Fruit fly (Drosophila melanogaster) whole organism, pupa: ENCODE data around the gene rt.
"Not testable (repeated sequence)": the region's sequence is repeated elsewhere in the genome, so short reads cannot be mapped to it uniquely, and the experiment has no call there.

Experiments used
- CG10348 ChIP-seq: fragments of 200-800 bp; sonication (Bioruptor generic); IDR thresholded peaks from 2 replicates; pipeline ENCODE4 v1.3.6; 2022; ENCODE audit warnings: missing biosample characterization, missing genetic modification characterization
- CG12605 ChIP-seq: fragments of 200-800 bp; sonication (Bioruptor generic); IDR thresholded peaks from 2 replicates; pipeline ENCODE4 v1.3.6; 2022; ENCODE audit warnings: missing biosample characterization, missing genetic modification characterization
- CG13204 ChIP-seq: fragments of 200-800 bp; sonication (Bioruptor generic); optimal IDR thresholded peaks from 2 replicates; lab custom pipeline; 2018; ENCODE audit warnings: missing biosample characterization, mild to moderate bottlenecking, missing genetic modification characterization, moderate library complexity
- CG14655 ChIP-seq: fragments of 200-800 bp; sonication (Bioruptor generic); optimal IDR thresholded peaks from 3 replicates; lab custom pipeline; 2017; ENCODE audit warnings: mild to moderate bottlenecking, missing biosample characterization, missing genetic modification reagents, missing genetic modification characterization
- CG15710 ChIP-seq: fragments of 200-800 bp; sonication (Bioruptor generic); optimal IDR thresholded peaks from 2 replicates; lab custom pipeline; 2018; ENCODE audit warnings: missing biosample characterization, mild to moderate bottlenecking, missing genetic modification characterization, moderate library complexity
- CG17806 ChIP-seq: fragments of 200-800 bp; sonication (Bioruptor generic); optimal IDR thresholded peaks from 2 replicates; lab custom pipeline; 2018; ENCODE audit warnings: missing biosample characterization, mild to moderate bottlenecking, missing genetic modification characterization, moderate library complexity
- CG32121 ChIP-seq: fragments of 200-800 bp; sonication (Bioruptor generic); IDR thresholded peaks from 2 replicates; pipeline ENCODE4 v1.3.6; 2022; ENCODE audit warnings: missing biosample characterization, missing genetic modification characterization
- CG34367 ChIP-seq: fragments of 200-800 bp; sonication (Bioruptor generic); optimal IDR thresholded peaks from 2 replicates; lab custom pipeline; 2018; ENCODE audit warnings: missing biosample characterization, mild to moderate bottlenecking, missing genetic modification characterization
- CG4496 ChIP-seq: fragments of 200-800 bp; sonication (Bioruptor generic); IDR thresholded peaks from 3 replicates; pipeline ENCODE4 v1.3.6; 2022; ENCODE audit warnings: missing biosample characterization, missing genetic modification characterization
- CG8159 ChIP-seq: fragments of 200-800 bp; sonication (Bioruptor generic); optimal IDR thresholded peaks from 3 replicates; lab custom pipeline; 2018; ENCODE audit warnings: missing biosample characterization, mild to moderate bottlenecking, missing genetic modification characterization, moderate library complexity
- CG8301 ChIP-seq: fragments of 200-800 bp; sonication (Bioruptor generic); optimal IDR thresholded peaks from 2 replicates; lab custom pipeline; 2018; ENCODE audit warnings: missing biosample characterization, mild to moderate bottlenecking, missing genetic modification characterization
- CG9948 ChIP-seq: fragments of 200-800 bp; sonication (Bioruptor generic); optimal IDR thresholded peaks from 2 replicates; lab custom pipeline; 2018; ENCODE audit warnings: missing biosample characterization, mild to moderate bottlenecking, missing genetic modification characterization, moderate library complexity
- D1 ChIP-seq: fragments of 200-800 bp; sonication (Bioruptor generic); optimal IDR thresholded peaks from 2 replicates; lab custom pipeline; 2018; ENCODE audit warnings: missing biosample characterization, mild to moderate bottlenecking, missing genetic modification characterization, moderate library complexity
- EcR ChIP-seq: fragments of 200-800 bp; sonication (Bioruptor generic); optimal IDR thresholded peaks from 3 replicates; lab custom pipeline; 2019; ENCODE audit warnings: missing biosample characterization, missing genetic modification characterization, mild to moderate bottlenecking, moderate library complexity, missing genetic modification reagents
- Ets98B ChIP-seq: fragments of 200-800 bp; sonication (Bioruptor generic); IDR thresholded peaks from 2 replicates; pipeline ENCODE4 v1.3.6; 2022; ENCODE audit warnings: missing biosample characterization, missing genetic modification characterization
- Pif1A ChIP-seq: fragments of 200-800 bp; sonication (Bioruptor generic); optimal IDR thresholded peaks from 3 replicates; lab custom pipeline; 2016; ENCODE audit warnings: missing biosample characterization, missing genetic modification characterization
- Pif1B ChIP-seq: fragments of 200-800 bp; sonication (Bioruptor generic); optimal IDR thresholded peaks from 3 replicates; lab custom pipeline; 2016; ENCODE audit warnings: missing biosample characterization, missing genetic modification characterization
- Snoo ChIP-seq: fragments of 200-800 bp; sonication (Bioruptor generic); optimal IDR thresholded peaks from 3 replicates; lab custom pipeline; 2017; ENCODE audit warnings: missing biosample characterization, mild to moderate bottlenecking, missing genetic modification characterization, inconsistent platforms
- fd96Ca ChIP-seq: fragments of 200-800 bp; sonication (Bioruptor generic); IDR thresholded peaks from 3 replicates; pipeline ENCODE4 v1.3.6; 2022; ENCODE audit warnings: missing biosample characterization, missing genetic modification characterization
- gl ChIP-seq: fragments of 200-800 bp; sonication (Bioruptor generic); optimal IDR thresholded peaks from 2 replicates; lab custom pipeline; 2018; ENCODE audit warnings: missing biosample characterization, mild to moderate bottlenecking, missing genetic modification characterization
- rn ChIP-seq: fragments of 200-800 bp; sonication (Bioruptor generic); IDR thresholded peaks from 2 replicates; pipeline ENCODE4 v1.3.6; 2022; ENCODE audit warnings: missing biosample characterization, missing genetic modification characterization

Gene rt

dm6 chr3L:11589395-11589794 is 1.8 kb upstream of the rt start, which contains the start of gene CG7377:
CG7377 (plus strand) TSS chr3L:11589695.
- not testable (repeated sequence) for TF ChIP-seq Snoo (tag; lab: Kevin White, UChicago); CG17806 (tag; lab: Kevin White, UChicago); CG12605 (GFP tag; lab: Robert Waterston, UW)

- TF ChIP-seq CG14655 (GFP tag; lab: Kevin White, UChicago) (no peak), CG4496 (GFP tag; lab: Robert Waterston, UW) (0 out of 3 replicates have a peak, but pooled peaks have one; percentile 45), Ets98B (0 out of 2 replicates have a peak, but pooled peaks have one; percentile 37), CG15710 (tag; lab: Kevin White, UChicago) (no peak), CG12605 (GFP tag; lab: Robert Waterston, UW) (no peak), CG9948 (tag; lab: Kevin White, UChicago) (no peak), CG17806 (tag; lab: Kevin White, UChicago) (no peak), CG10348 (no peak), Pif1B (GFP tag; lab: Kevin White, UChicago) (no peak), EcR (GFP tag; lab: Kevin White, UChicago) (no peak), Snoo (tag; lab: Kevin White, UChicago) (no peak), CG8301 (tag; lab: Kevin White, UChicago) (peak; percentile 21), CG8159 (tag; lab: Kevin White, UChicago) (no peak), rn (no peak), fd96Ca (GFP tag; lab: Robert Waterston, UW) (no peak)
Measured at dm6 chr3L:11588594-11588993, 1.0 kb upstream of the rt start.

dm6 chr3L:11586794-11587462 is 642 bp downstream of the rt start:
- TF ChIP-seq CG8301 (tag; lab: Kevin White, UChicago), result no peak
- no peak for TF ChIP-seq Pif1A (GFP tag; lab: Kevin White, UChicago)
- peak; percentile 18; the same call in 1 of the 3 replicates for TF ChIP-seq CG4496 (GFP tag; lab: Robert Waterston, UW)
- no peak for TF ChIP-seq CG34367 (tag; lab: Kevin White, UChicago)
- no peak for TF ChIP-seq rn
- TF ChIP-seq CG10348, result no peak
- no peak for TF ChIP-seq fd96Ca (GFP tag; lab: Robert Waterston, UW)
- TF ChIP-seq Pif1B (GFP tag; lab: Kevin White, UChicago), result no peak
- TF ChIP-seq Snoo (tag; lab: Kevin White, UChicago), result no peak
- no peak for TF ChIP-seq CG9948 (tag; lab: Kevin White, UChicago)
- TF ChIP-seq EcR (GFP tag; lab: Kevin White, UChicago), result no peak
- no peak for TF ChIP-seq CG14655 (GFP tag; lab: Kevin White, UChicago)
- TF ChIP-seq Ets98B, result no peak
- no peak for TF ChIP-seq CG17806 (tag; lab: Kevin White, UChicago)
- TF ChIP-seq CG32121 (GFP tag; lab: Robert Waterston, UW), result 0 out of 2 replicates have a peak, but pooled peaks have one; percentile 16
- TF ChIP-seq CG8159 (tag; lab: Kevin White, UChicago), result no peak

- TF ChIP-seq Ets98B (no peak), CG10348 (no peak), CG8159 (tag; lab: Kevin White, UChicago) (no peak), gl (tag; lab: Kevin White, UChicago) (no peak), CG12605 (GFP tag; lab: Robert Waterston, UW) (no peak), Pif1B (GFP tag; lab: Kevin White, UChicago) (no peak), CG34367 (tag; lab: Kevin White, UChicago) (no peak), Snoo (tag; lab: Kevin White, UChicago) (no peak), CG32121 (GFP tag; lab: Robert Waterston, UW) (no peak), D1 (tag; lab: Kevin White, UChicago) (no peak), EcR (GFP tag; lab: Kevin White, UChicago) (no peak), CG15710 (tag; lab: Kevin White, UChicago) (no peak), CG13204 (GFP tag; lab: Kevin White, UChicago) (no peak), fd96Ca (GFP tag; lab: Robert Waterston, UW) (no peak), CG17806 (tag; lab: Kevin White, UChicago) (no peak), Pif1A (GFP tag; lab: Kevin White, UChicago) (no peak), CG4496 (GFP tag; lab: Robert Waterston, UW) (no peak), CG9948 (tag; lab: Kevin White, UChicago) (no peak), CG14655 (GFP tag; lab: Kevin White, UChicago) (no peak), rn (no peak)
Measured at dm6 chr3L:11583964-11584363, 3.6 kb downstream of the rt start, which contains the start of gene CG32086. CG32086 (minus strand) TSS chr3L:11584064.

- no peak for TF ChIP-seq CG12605 (GFP tag; lab: Robert Waterston, UW)
- TF ChIP-seq EcR (GFP tag; lab: Kevin White, UChicago), result no peak
- TF ChIP-seq CG13204 (GFP tag; lab: Kevin White, UChicago), result no peak
- TF ChIP-seq CG10348, result no peak
Measured at dm6 chr3L:11582097-11582496, 5.5 kb downstream of the rt start, which contains the start of gene CG33269. CG33269 (minus strand) TSS chr3L:11582197.

dm6 chr3L:11580919-11581318 is 6.7 kb downstream of the rt start, which contains the start of gene CG43391:
CG43391 (minus strand) TSS chr3L:11581019.
- TF ChIP-seq CG13204 (GFP tag; lab: Kevin White, UChicago), result no peak
- TF ChIP-seq CG34367 (tag; lab: Kevin White, UChicago), result no peak
- TF ChIP-seq Pif1A (GFP tag; lab: Kevin White, UChicago), result no peak
- TF ChIP-seq EcR (GFP tag; lab: Kevin White, UChicago), result no peak
- TF ChIP-seq CG9948 (tag; lab: Kevin White, UChicago), result no peak
- TF ChIP-seq fd96Ca (GFP tag; lab: Robert Waterston, UW), result no peak
- no peak for TF ChIP-seq Ets98B
- TF ChIP-seq CG32121 (GFP tag; lab: Robert Waterston, UW), result no peak
- no peak for TF ChIP-seq CG17806 (tag; lab: Kevin White, UChicago)
- TF ChIP-seq Snoo (tag; lab: Kevin White, UChicago), result no peak
- TF ChIP-seq rn, result no peak
- no peak for TF ChIP-seq CG14655 (GFP tag; lab: Kevin White, UChicago)
- no peak for TF ChIP-seq CG10348
- TF ChIP-seq gl (tag; lab: Kevin White, UChicago), result no peak
- no peak for TF ChIP-seq CG8159 (tag; lab: Kevin White, UChicago)
- no peak for TF ChIP-seq CG15710 (tag; lab: Kevin White, UChicago)
- no peak for TF ChIP-seq CG12605 (GFP tag; lab: Robert Waterston, UW)
- no peak for TF ChIP-seq D1 (tag; lab: Kevin White, UChicago)
- no peak for TF ChIP-seq CG8301 (tag; lab: Kevin White, UChicago)
